Worm (Caenorhabditis elegans): ENCODE data around the gene Y57G11C.36.

Y57G11C.36 gene

DNA sequence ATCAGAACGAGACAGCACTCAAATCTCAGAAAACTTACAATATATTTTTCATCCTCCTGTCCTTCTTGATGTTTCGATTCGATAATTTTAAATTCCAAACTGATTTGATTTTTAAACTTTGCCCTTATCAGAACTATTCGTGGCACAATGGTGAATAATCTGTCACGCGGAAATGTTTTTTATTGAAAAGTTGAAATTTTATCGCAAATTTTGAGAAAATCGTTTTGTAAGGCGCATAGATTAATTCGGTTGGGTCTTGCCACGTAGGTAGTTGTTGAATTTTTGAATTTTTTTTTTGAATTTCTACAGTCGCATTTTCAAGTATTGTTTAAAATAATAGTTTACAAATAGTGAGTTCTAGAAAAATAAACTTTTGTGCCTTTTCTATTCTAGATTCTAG is 12.7 kb downstream of the Y57G11C.36 start, which contains the start of gene ptp-5.2:
TSS of gene ptp-5.2 (minus strand) at position 101 of the 400 bp plus-strand sequence.
- TF ChIP-seq hlh-6 (tag; optimal IDR thresholded peaks at IDR 0.05) = no peak
- TF ChIP-seq ceh-14 (tag; optimal IDR thresholded peaks at IDR 0.05) = no peak

ce11 chrIV:14759662-14760061 is 13.9 kb downstream of the Y57G11C.36 start:
- no peak for TF ChIP-seq ceh-6 (GFP tag; optimal IDR thresholded peaks at IDR 0.05)
- TF ChIP-seq eyg-1 (tag; optimal IDR thresholded peaks at IDR 0.05) = no peak
- no peak for TF ChIP-seq pag-3 (tag; optimal IDR thresholded peaks at IDR 0.05; ENCODE audit: borderline replicate concordance)
- no peak for TF ChIP-seq ceh-2 (tag; optimal IDR thresholded peaks at IDR 0.05)
- TF ChIP-seq K09A11.1 (tag; optimal IDR thresholded peaks at IDR 0.05; ENCODE audit: insufficient read depth) = no peak
- no peak for TF ChIP-seq ttx-3 (tag; optimal IDR thresholded peaks at IDR 0.05)
- no peak for TF ChIP-seq lin-11 (tag; optimal IDR thresholded peaks at IDR 0.05)
- TF ChIP-seq hlh-6 (tag; optimal IDR thresholded peaks at IDR 0.05) = no peak
- no peak for TF ChIP-seq F13H6.1 (tag; optimal IDR thresholded peaks at IDR 0.05)
- TF ChIP-seq nhr-232 (tag; optimal IDR thresholded peaks at IDR 0.05) = no peak
- TF ChIP-seq nhr-11 (tag; optimal IDR thresholded peaks at IDR 0.05) = no peak
- TF ChIP-seq unc-86 (tag; optimal IDR thresholded peaks at IDR 0.05) = no peak
- TF ChIP-seq ref-2 (tag; optimal IDR thresholded peaks at IDR 0.05) = no peak

- no peak for TF ChIP-seq ztf-16 (tag; optimal IDR thresholded peaks at IDR 0.05)
- no peak for TF ChIP-seq pqm-1 (tag; optimal IDR thresholded peaks at IDR 0.05)
- TF ChIP-seq sox-4 (tag; optimal IDR thresholded peaks at IDR 0.05) = no peak
- no peak for TF ChIP-seq pag-3 (tag; optimal IDR thresholded peaks at IDR 0.05; ENCODE audit: borderline replicate concordance)
- no peak for TF ChIP-seq hlh-8 (tag; optimal IDR thresholded peaks at IDR 0.05)
- no peak for TF ChIP-seq syd-9 (tag; optimal IDR thresholded peaks at IDR 0.05)
- no peak for TF ChIP-seq tbx-2 (tag; optimal IDR thresholded peaks at IDR 0.05)
Measured at ce11 chrIV:14757786-14758185, 15.8 kb downstream of the Y57G11C.36 start.

ce11 chrIV:14754912-14755311 is 18.7 kb downstream of the Y57G11C.36 start, which contains the start of gene Y57G11C.499:
TSS of gene Y57G11C.499 (minus strand) at chrIV:14754934.
- TF ChIP-seq ceh-31 (tag; optimal IDR thresholded peaks at IDR 0.05) (no peak), lin-11 (tag; optimal IDR thresholded peaks at IDR 0.05) (no peak), ceh-19 (GFP tag; optimal IDR thresholded peaks at IDR 0.05) (no peak), sdc-2 (tag; optimal IDR thresholded peaks at IDR 0.05) (no peak), fkh-10 (GFP tag; optimal IDR thresholded peaks at IDR 0.05) (no peak), ceh-18 (tag; optimal IDR thresholded peaks at IDR 0.05) (no peak)

ce11 chrIV:14741926-14742325 is 31.7 kb downstream of the Y57G11C.36 start:
- TF ChIP-seq unc-3 (GFP tag; conservative IDR thresholded peaks at IDR 0.05) (no peak), unc-3 (tag; optimal IDR thresholded peaks at IDR 0.05) (no peak), nfya-1 (tag; optimal IDR thresholded peaks at IDR 0.05) (no peak), syd-9 (tag; optimal IDR thresholded peaks at IDR 0.05) (no peak), elt-4 (tag; optimal IDR thresholded peaks at IDR 0.05) (no peak), T23F11.4 (GFP tag; optimal IDR thresholded peaks at IDR 0.05) (no peak), pha-2 (tag; optimal IDR thresholded peaks at IDR 0.05) (no peak), ceh-48 (tag; optimal IDR thresholded peaks at IDR 0.05) (no peak), mec-3 (tag; optimal IDR thresholded peaks at IDR 0.05; ENCODE audit: borderline replicate concordance) (no peak), ceh-6 (GFP tag; optimal IDR thresholded peaks at IDR 0.05) (no peak), dmd-4 (tag; optimal IDR thresholded peaks at IDR 0.05; ENCODE audit: borderline replicate concordance) (no peak), eyg-1 (tag; optimal IDR thresholded peaks at IDR 0.05) (no peak), sdc-2 (tag; optimal IDR thresholded peaks at IDR 0.05) (no peak), fkh-6 (tag; optimal IDR thresholded peaks at IDR 0.05) (no peak), rnt-1 (tag; optimal IDR thresholded peaks at IDR 0.05) (no peak), fax-1 (tag; optimal IDR thresholded peaks at IDR 0.05) (no peak), C08G9.2 (tag; optimal IDR thresholded peaks at IDR 0.05) (no peak), ets-4 (tag; optimal IDR thresholded peaks at IDR 0.05) (no peak)
